Fruit fly (Drosophila melanogaster) whole organism, embryonic: ENCODE data around the gene Cyp310a1.
A peak's percentile ranks its signal among the peaks of the same experiment; 100 is the strongest.

Experiments used
- Ada2b ChIP-seq: fragments of 200-800 bp; sonication (Bioruptor generic); IDR thresholded peaks from 2 replicates; pipeline ENCODE4 v1.3.6; 2022; ENCODE audit warnings: missing biosample characterization, missing genetic modification characterization
- Asciz ChIP-seq: fragments of 200-800 bp; sonication (Bioruptor generic); optimal IDR thresholded peaks from 2 replicates; lab custom pipeline; 2017; ENCODE audit warnings: missing biosample characterization, mild to moderate bottlenecking, missing genetic modification characterization, missing genetic modification reagents
- B-H1 ChIP-seq: fragments of 200-800 bp; sonication (Bioruptor generic); IDR thresholded peaks from 3 replicates; pipeline ENCODE4 v1.3.6; 2022; ENCODE audit warnings: missing biosample characterization, missing genetic modification characterization
- Bgb ChIP-seq: fragments of 200-800 bp; sonication (Bioruptor generic); IDR thresholded peaks from 2 replicates; pipeline ENCODE4 v1.3.6; 2022; ENCODE audit warnings: missing biosample characterization, missing genetic modification characterization; ENCODE audit not compliant: partially characterized antibody
- CG10267 ChIP-seq: fragments of 200-800 bp; sonication (Bioruptor generic); optimal IDR thresholded peaks from 2 replicates; lab custom pipeline; 2018; ENCODE audit warnings: missing biosample characterization, mild to moderate bottlenecking, missing genetic modification characterization, moderate library complexity
- CG12769 ChIP-seq: fragments of 200-800 bp; sonication (Bioruptor generic); optimal IDR thresholded peaks from 2 replicates; lab custom pipeline; 2019; ENCODE audit warnings: missing biosample characterization, mild to moderate bottlenecking, missing genetic modification characterization, moderate library complexity
- CG12942 ChIP-seq: fragments of 200-800 bp; sonication (Bioruptor generic); optimal IDR thresholded peaks from 3 replicates; lab custom pipeline; 2016; ENCODE audit warnings: missing biosample characterization, missing genetic modification characterization
- CG1529 ChIP-seq: fragments of 200-800 bp; sonication (Bioruptor generic); optimal IDR thresholded peaks from 3 replicates; lab custom pipeline; 2018; ENCODE audit warnings: missing biosample characterization, missing genetic modification characterization
- CG15696 ChIP-seq: fragments of 200-800 bp; sonication (Bioruptor generic); optimal IDR thresholded peaks from 2 replicates; lab custom pipeline; 2019; ENCODE audit warnings: missing biosample characterization, mild to moderate bottlenecking, missing genetic modification characterization, moderate library complexity
- CG17361 ChIP-seq: fragments of 200-800 bp; sonication (Bioruptor generic); IDR thresholded peaks from 3 replicates; pipeline ENCODE4 v1.3.6; 2022; ENCODE audit warnings: missing biosample characterization, missing genetic modification characterization
- CG18619 ChIP-seq: fragments of 200-800 bp; sonication (Bioruptor generic); optimal IDR thresholded peaks from 3 replicates; lab custom pipeline; 2017; ENCODE audit warnings: missing biosample characterization, mild to moderate bottlenecking, missing genetic modification characterization
- CG3407 ChIP-seq: fragments of 200-800 bp; sonication (Bioruptor generic); optimal IDR thresholded peaks from 2 replicates; lab custom pipeline; 2018; ENCODE audit warnings: missing biosample characterization, mild to moderate bottlenecking, missing genetic modification characterization
- CG4360 ChIP-seq: fragments of 200-800 bp; sonication (Bioruptor generic); IDR thresholded peaks from 2 replicates; pipeline ENCODE4 v1.3.6; 2022; ENCODE audit warnings: missing biosample characterization, missing genetic modification characterization
- CG43689 ChIP-seq: fragments of 200-800 bp; sonication (Bioruptor generic); IDR thresholded peaks from 2 replicates; pipeline ENCODE4 v1.3.6; 2022; ENCODE audit warnings: missing biosample characterization, missing genetic modification characterization
- CG6175 ChIP-seq: fragments of 200-800 bp; sonication (Bioruptor generic); IDR thresholded peaks from 3 replicates; pipeline ENCODE4 v1.3.6; 2022; ENCODE audit warnings: missing biosample characterization, missing genetic modification characterization
- CG6654 ChIP-seq: fragments of 200-800 bp; sonication (Bioruptor generic); optimal IDR thresholded peaks from 2 replicates; lab custom pipeline; 2017; ENCODE audit warnings: missing biosample characterization, mild to moderate bottlenecking, missing genetic modification characterization
- CG6765 ChIP-seq: fragments of 200-800 bp; sonication (Bioruptor generic); optimal IDR thresholded peaks from 3 replicates; lab custom pipeline; 2017; ENCODE audit warnings: missing biosample characterization, mild to moderate bottlenecking, missing genetic modification characterization
- CG7928 ChIP-seq: fragments of 200-800 bp; sonication (Bioruptor generic); optimal IDR thresholded peaks from 2 replicates; lab custom pipeline; 2017; ENCODE audit warnings: missing biosample characterization, mild to moderate bottlenecking, missing genetic modification characterization
- CG9817 ChIP-seq: fragments of 200-800 bp; sonication (Bioruptor generic); optimal IDR thresholded peaks from 2 replicates; lab custom pipeline; 2018; ENCODE audit warnings: missing biosample characterization, mild to moderate bottlenecking, missing genetic modification characterization, moderate library complexity
- Dbx ChIP-seq: fragments of 200-800 bp; sonication (Bioruptor generic); IDR thresholded peaks from 3 replicates; pipeline ENCODE4 v1.3.6; 2022; ENCODE audit warnings: missing biosample characterization, missing genetic modification characterization
- Dek ChIP-seq: fragments of 200-800 bp; sonication (Bioruptor generic); optimal IDR thresholded peaks from 3 replicates; lab custom pipeline; 2019; ENCODE audit warnings: missing biosample characterization, mild to moderate bottlenecking, missing genetic modification characterization, moderate library complexity
- Gsc ChIP-seq: fragments of 200-800 bp; sonication (Bioruptor generic); IDR thresholded peaks from 2 replicates; pipeline ENCODE4 v1.3.6; 2022; ENCODE audit warnings: missing biosample characterization, missing genetic modification characterization
- HmgD ChIP-seq: fragments of 200-800 bp; sonication (Bioruptor generic); optimal IDR thresholded peaks from 3 replicates; lab custom pipeline; 2016; ENCODE audit warnings: missing biosample characterization, missing genetic modification characterization
- Hr78 ChIP-seq, 2 experiments: fragments of 200-800 bp in 1 of 2; fragments of >200 bp in 1 of 2; sonication (Bioruptor generic) in 1 of 2; optimal IDR thresholded peaks; 2 replicates each; lab custom pipeline; 2017 to 2019; ENCODE audit warnings: missing biosample characterization in 2 of 2, missing genetic modification characterization in 2 of 2, mild to moderate bottlenecking in 1 of 2, moderate library complexity in 1 of 2
- Ptx1 ChIP-seq: fragments of 200-800 bp; sonication (Bioruptor generic); IDR thresholded peaks from 2 replicates; pipeline ENCODE4 v1.3.6; 2022; ENCODE audit warnings: missing biosample characterization, missing genetic modification characterization
- Side ChIP-seq: fragments of 200-800 bp; sonication (Bioruptor generic); optimal IDR thresholded peaks from 2 replicates; lab custom pipeline; 2016; ENCODE audit warnings: missing biosample characterization, missing genetic modification characterization
- Six4 ChIP-seq: fragments of 200-800 bp; sonication (Bioruptor generic); optimal IDR thresholded peaks from 2 replicates; lab custom pipeline; 2016; ENCODE audit warnings: missing biosample characterization, missing genetic modification characterization
- amos ChIP-seq: fragments of 200-800 bp; sonication (Bioruptor generic); IDR thresholded peaks from 2 replicates; pipeline ENCODE4 v1.3.6; 2022; ENCODE audit warnings: missing biosample characterization, missing genetic modification characterization; ENCODE audit not compliant: partially characterized antibody
- ato ChIP-seq: fragments of 200-800 bp; sonication (Bioruptor generic); IDR thresholded peaks from 2 replicates; pipeline ENCODE4 v1.3.6; 2022; ENCODE audit warnings: missing biosample characterization, missing genetic modification characterization; ENCODE audit not compliant: partially characterized antibody
- caup ChIP-seq: fragments of 200-800 bp; sonication (Bioruptor generic); optimal IDR thresholded peaks from 3 replicates; lab custom pipeline; 2017; ENCODE audit warnings: missing biosample characterization, mild to moderate bottlenecking, missing genetic modification characterization, moderate library complexity; ENCODE audit not compliant: severe bottlenecking
- chif ChIP-seq, 2 experiments: fragments of 200-800 bp; sonication (Bioruptor generic); optimal IDR thresholded peaks; 3 replicates each; lab custom pipeline; 2016; ENCODE audit warnings: missing biosample characterization in 2 of 2, missing genetic modification characterization in 2 of 2
- crc ChIP-seq: fragments of 200-800 bp; sonication (Bioruptor generic); optimal IDR thresholded peaks from 2 replicates; lab custom pipeline; 2016; ENCODE audit warnings: missing biosample characterization, missing genetic modification characterization
- fd96Cb ChIP-seq: fragments of 200-800 bp; sonication (Bioruptor generic); optimal IDR thresholded peaks from 2 replicates; lab custom pipeline; 2018; ENCODE audit warnings: missing biosample characterization, mild to moderate bottlenecking, missing genetic modification characterization, moderate library complexity
- grn ChIP-seq: fragments of 200-800 bp; sonication (Bioruptor generic); optimal IDR thresholded peaks from 3 replicates; lab custom pipeline; 2017; ENCODE audit warnings: missing biosample characterization, missing genetic modification characterization
- gsb-n ChIP-seq: fragments of 200-800 bp; sonication (Bioruptor generic); optimal IDR thresholded peaks from 3 replicates; lab custom pipeline; 2018; ENCODE audit warnings: missing biosample characterization, mild to moderate bottlenecking, missing genetic modification characterization
- her ChIP-seq: fragments of 200-800 bp; sonication (Bioruptor generic); optimal IDR thresholded peaks from 2 replicates; lab custom pipeline; 2016; ENCODE audit warnings: missing biosample characterization, missing genetic modification characterization
- klu ChIP-seq: fragments of 200-800 bp; sonication (Bioruptor generic); IDR thresholded peaks from 2 replicates; pipeline ENCODE4 v1.3.6; 2022; ENCODE audit warnings: missing biosample characterization, missing genetic modification characterization
- knrl ChIP-seq: fragments of 200-800 bp; sonication (Bioruptor generic); IDR thresholded peaks from 3 replicates; pipeline ENCODE4 v1.3.6; 2022; ENCODE audit warnings: missing biosample characterization, missing genetic modification characterization; ENCODE audit not compliant: partially characterized antibody
- luna ChIP-seq: fragments of 200-800 bp; sonication (Bioruptor generic); optimal IDR thresholded peaks from 2 replicates; lab custom pipeline; 2016; ENCODE audit warnings: missing biosample characterization, missing genetic modification characterization
- maf-S ChIP-seq: fragments of 200-800 bp; sonication (Bioruptor generic); optimal IDR thresholded peaks from 2 replicates; lab custom pipeline; 2016; ENCODE audit warnings: missing biosample characterization, missing genetic modification characterization
- nom ChIP-seq: fragments of 200-800 bp; sonication (Bioruptor generic); optimal IDR thresholded peaks from 2 replicates; lab custom pipeline; 2017; ENCODE audit warnings: missing biosample characterization, missing genetic modification characterization, mild to moderate bottlenecking, moderate library complexity, missing genetic modification reagents
- onecut ChIP-seq: fragments of 200-800 bp; sonication (Bioruptor generic); IDR thresholded peaks from 2 replicates; pipeline ENCODE4 v1.3.6; 2022; ENCODE audit warnings: missing biosample characterization, missing genetic modification characterization
- pb ChIP-seq: fragments of 200-800 bp; sonication (Bioruptor generic); optimal IDR thresholded peaks from 3 replicates; lab custom pipeline; 2016; ENCODE audit warnings: missing biosample characterization, missing genetic modification characterization
- pros ChIP-seq: fragments of 200-800 bp; sonication (Bioruptor generic); optimal IDR thresholded peaks from 3 replicates; lab custom pipeline; 2019; ENCODE audit warnings: missing biosample characterization, mild to moderate bottlenecking, missing genetic modification characterization, moderate library complexity
- row ChIP-seq: fragments of 200-800 bp; sonication (Bioruptor generic); IDR thresholded peaks from 3 replicates; pipeline ENCODE4 v1.3.6; 2022; ENCODE audit warnings: missing biosample characterization, missing genetic modification characterization
- so ChIP-seq: fragments of 200-800 bp; sonication (Bioruptor generic); IDR thresholded peaks from 3 replicates; pipeline ENCODE4 v1.3.6; 2022; ENCODE audit warnings: missing biosample characterization, missing genetic modification characterization
- tll ChIP-seq, 2 experiments: fragments of 200-800 bp in 1 of 2; fragments of >200 bp in 1 of 2; sonication (Bioruptor generic) in 1 of 2; optimal IDR thresholded peaks; 2 replicates each; lab custom pipeline; 2017 to 2019; ENCODE audit warnings: missing biosample characterization in 2 of 2, missing genetic modification characterization in 2 of 2, mild to moderate bottlenecking in 1 of 2, moderate library complexity in 1 of 2
- usp ChIP-seq: fragments of >200 bp; optimal IDR thresholded peaks from 2 replicates; lab custom pipeline; 2017; ENCODE audit warnings: missing biosample characterization, missing genetic modification characterization

Gene Cyp310a1

DNA sequence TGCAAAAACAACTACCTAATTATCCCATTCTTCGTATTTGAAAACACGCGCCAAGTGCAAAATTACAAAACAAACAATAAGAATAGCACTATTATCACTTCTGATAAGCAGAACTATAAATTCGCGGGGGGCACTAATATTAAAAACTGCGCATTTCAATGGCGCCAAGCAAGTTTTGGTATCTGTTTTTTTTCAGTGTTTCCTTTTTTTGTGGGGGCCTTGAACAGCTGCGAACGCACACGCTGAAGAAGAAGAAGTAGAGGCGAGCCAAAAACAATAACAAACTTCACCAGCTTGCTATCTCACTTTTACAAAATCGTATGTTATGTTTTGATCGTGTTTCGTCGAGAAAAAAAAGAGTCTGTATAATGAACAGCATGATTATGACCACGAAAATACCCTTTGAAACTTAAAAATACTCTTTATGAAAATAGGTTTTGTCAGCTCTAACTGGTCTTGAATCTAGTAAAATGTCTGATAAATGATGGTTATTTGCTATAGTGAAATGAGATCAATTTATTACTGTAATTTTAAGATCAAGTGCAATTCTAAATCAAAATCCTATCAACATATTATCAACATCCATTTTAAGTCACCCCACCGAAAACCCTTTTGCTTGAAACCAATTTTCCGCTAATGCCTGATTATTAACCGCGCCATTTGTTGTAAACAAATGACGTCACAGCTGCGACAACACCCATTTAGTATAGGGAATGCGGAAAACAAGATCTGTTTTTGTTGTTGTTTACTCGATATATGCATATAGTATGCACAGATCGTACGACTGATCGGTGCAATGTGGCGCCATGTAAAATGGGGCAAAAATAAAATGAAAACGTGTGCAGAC is 41.3 kb upstream of the Cyp310a1 start (continued):
- TF ChIP-seq her (GFP tag; lab: Kevin White, UChicago) (peak; percentile 74), grn (GFP tag; lab: Kevin White, UChicago) (peak; percentile 23), gsb-n (tag; lab: Kevin White, UChicago) (no peak), B-H1 (GFP tag; lab: Robert Waterston, UW) (peak; percentile 20), knrl (GFP tag; lab: Robert Waterston, UW) (peak; percentile 32; the same call in 1 of the 3 replicates), CG3407 (peak; percentile 17), Gsc (GFP tag; lab: Robert Waterston, UW) (0 out of 2 replicates have a peak, but pooled peaks have one; percentile 14), CG9817 (peak; percentile 2), CG6765 (GFP tag; lab: Kevin White, UChicago) (no peak), fd96Cb (peak; percentile 23), ato (GFP tag; lab: Robert Waterston, UW) (no peak), Dek (tag; lab: Kevin White, UChicago) (peak; percentile 36), CG10267 (tag; lab: Kevin White, UChicago) (peak; percentile 5), usp (GFP tag; lab: Kevin White, UChicago) (no peak), chif (GFP tag; optimal IDR thresholded peaks at IDR 0.05; lab: Kevin White, UChicago) (peak in 1 of 2 experiments; percentile 43), onecut (GFP tag; lab: Robert Waterston, UW) (peak; percentile 24; the same call in 1 of the 2 replicates), nom (GFP tag; lab: Kevin White, UChicago) (peak; percentile 49), caup (GFP tag; lab: Kevin White, UChicago) (peak; percentile 62), CG1529 (GFP tag; lab: Kevin White, UChicago) (no peak), so (GFP tag; lab: Robert Waterston, UW) (peak; percentile 53), HmgD (GFP tag; lab: Kevin White, UChicago) (no peak), luna (peak; percentile 0), Ada2b (GFP tag; lab: Robert Waterston, UW) (peak; percentile 67; the same call in 1 of the 2 replicates), CG18619 (GFP tag; lab: Kevin White, UChicago) (peak; percentile 16), tll (GFP tag; optimal IDR thresholded peaks at IDR 0.05; lab: Kevin White, UChicago) (no peak), Six4 (GFP tag; lab: Kevin White, UChicago) (no peak), CG15696 (tag; lab: Kevin White, UChicago) (no peak), CG12769 (tag; lab: Kevin White, UChicago) (peak; percentile 52), CG4360 (GFP tag; lab: Robert Waterston, UW) (peak; percentile 59), CG43689 (GFP tag; lab: Robert Waterston, UW) (peak; percentile 70), CG6654 (GFP tag; lab: Kevin White, UChicago) (no peak), pros (GFP tag; lab: Kevin White, UChicago) (no peak), CG7928 (GFP tag; lab: Kevin White, UChicago) (no peak), Hr78 (GFP tag; optimal IDR thresholded peaks at IDR 0.05; lab: Kevin White, UChicago) (no peak), crc (peak; percentile 47), Asciz (no peak), CG17361 (GFP tag; lab: Robert Waterston, UW) (peak; percentile 71), maf-S (peak; percentile 50), Bgb (GFP tag; lab: Robert Waterston, UW) (no peak), Side (GFP tag; lab: Kevin White, UChicago) (peak; percentile 60), CG6175 (GFP tag; lab: Robert Waterston, UW) (no peak), klu (no peak), row (GFP tag; lab: Robert Waterston, UW) (peak; percentile 63), Ptx1 (GFP tag; lab: Robert Waterston, UW) (peak; percentile 63), amos (GFP tag; lab: Robert Waterston, UW) (no peak; the same call in 1 of the 2 replicates), pb (GFP tag; lab: Kevin White, UChicago) (peak; percentile 19), CG12942 (peak; percentile 31), Dbx (peak; percentile 72; the same call in 2 of the 3 replicates)
